Fruit fly (Drosophila melanogaster): ENCODE results near the gene CG12003.

The CG12003 gene

dm6 chr3L:1538314-1538854 is 26.8 kb upstream of the CG12003 start (continued):
- TF ChIP-seq CG34376 (GFP tag; optimal IDR thresholded peaks at IDR 0.05) (peak; percentile 35), grn (GFP tag; optimal IDR thresholded peaks at IDR 0.05) (peak; percentile 80)

- TF ChIP-seq Bteb2 (GFP tag; optimal IDR thresholded peaks at IDR 0.05) (no peak), CG17829 (tag; optimal IDR thresholded peaks at IDR 0.05) (peak; percentile 6), Sry-δ (GFP tag; optimal IDR thresholded peaks at IDR 0.05) (peak; percentile 96), CG11504 (tag; optimal IDR thresholded peaks at IDR 0.05) (no peak), CG3995 (GFP tag; optimal IDR thresholded peaks at IDR 0.05) (peak; percentile 75), Eip74EF (GFP tag; optimal IDR thresholded peaks at IDR 0.05) (no peak), CG14667 (GFP tag; IDR thresholded peaks at IDR 0.05) (no peak), Mes4 (GFP tag; optimal IDR thresholded peaks at IDR 0.05) (no peak), Camta (GFP tag; optimal IDR thresholded peaks at IDR 0.05) (no peak), sens (GFP tag) (no peak), CG1603 (tag; optimal IDR thresholded peaks at IDR 0.05) (peak; percentile 77), CG8281 (tag; optimal IDR thresholded peaks at IDR 0.05) (no peak), hth (optimal IDR thresholded peaks at IDR 0.05) (no peak), CG13296 (GFP tag; optimal IDR thresholded peaks at IDR 0.05) (peak; percentile 40), CG5245 (GFP tag; optimal IDR thresholded peaks at IDR 0.05) (no peak), CG15073 (GFP tag; optimal IDR thresholded peaks at IDR 0.05) (no peak), pros (GFP tag; optimal IDR thresholded peaks at IDR 0.05) (peak; percentile 92), dati (GFP tag; IDR thresholded peaks at IDR 0.05) (no peak), Chrac-16 (GFP tag; optimal IDR thresholded peaks at IDR 0.05) (no peak), lola (GFP tag; optimal IDR thresholded peaks at IDR 0.05) (no peak), CG11398 (GFP tag; optimal IDR thresholded peaks at IDR 0.05) (no peak), CG4328 (GFP tag; optimal IDR thresholded peaks at IDR 0.05) (no peak), trem (tag; optimal IDR thresholded peaks at IDR 0.05) (peak; percentile 65), CG12236 (GFP tag; optimal IDR thresholded peaks at IDR 0.05) (no peak), vvl (GFP tag; IDR thresholded peaks at IDR 0.05) (peak; percentile 35), CG11093 (GFP tag; IDR thresholded peaks at IDR 0.05) (no peak), CG7928 (GFP tag; optimal IDR thresholded peaks at IDR 0.05) (no peak), CG12155 (GFP tag; optimal IDR thresholded peaks at IDR 0.05) (peak; percentile 12), CG8359 (GFP tag; optimal IDR thresholded peaks at IDR 0.05; ENCODE audit: borderline replicate concordance) (no peak), Hmx (GFP tag; optimal IDR thresholded peaks at IDR 0.05) (no peak), dmrt99B (tag; optimal IDR thresholded peaks at IDR 0.05) (no peak), NC2α (GFP tag; optimal IDR thresholded peaks at IDR 0.05) (no peak), Dip3 (GFP tag; optimal IDR thresholded peaks at IDR 0.05) (no peak), Dfd (GFP tag; optimal IDR thresholded peaks at IDR 0.05) (no peak), ap (GFP tag; IDR thresholded peaks at IDR 0.05) (no peak), insv (GFP tag; optimal IDR thresholded peaks at IDR 0.05) (no peak), CG12071 (GFP tag; optimal IDR thresholded peaks at IDR 0.05) (no peak), CG2120 (GFP tag; optimal IDR thresholded peaks at IDR 0.05) (peak; percentile 0), CG7745 (tag; optimal IDR thresholded peaks at IDR 0.05) (no peak), CG30020 (tag; optimal IDR thresholded peaks at IDR 0.05) (peak; percentile 66), Ets65A (GFP tag) (no peak), CG3838 (GFP tag; optimal IDR thresholded peaks at IDR 0.05) (peak; percentile 94), fd64A (GFP tag; optimal IDR thresholded peaks at IDR 0.05) (no peak), CG13775 (GFP tag; optimal IDR thresholded peaks at IDR 0.05) (no peak), shn (GFP tag; optimal IDR thresholded peaks at IDR 0.05) (no peak), CG42726 (GFP tag; IDR thresholded peaks at IDR 0.05; ENCODE audit: partially characterized antibody) (peak; percentile 86), CG43689 (GFP tag; IDR thresholded peaks at IDR 0.05) (no peak)
Observed at dm6 chr3L:1545693-1546329, 19.4 kb upstream of the CG12003 start, which contains the start of the genes CG32313 and Pcyt1. CG32313 (minus strand) TSS chr3L:1545743. Pcyt1 (plus strand) TSS chr3L:1546092.

Measured in whole organism, embryonic.